Fruit fly (Drosophila melanogaster) whole organism, embryonic: Measurements from ENCODE around the gene Try29F.

Experiments used
- Aef1 ChIP-seq: fragments of 200-800 bp; sonication (Bioruptor generic); IDR thresholded peaks from 3 replicates; pipeline ENCODE4 v1.3.6; 2022; ENCODE audit warnings: missing biosample characterization, missing genetic modification characterization
- Atf3 ChIP-seq: fragments of 200-800 bp; sonication (Bioruptor generic); optimal IDR thresholded peaks from 3 replicates; lab custom pipeline; 2016; ENCODE audit warnings: missing biosample characterization, missing genetic modification characterization
- C15 ChIP-seq: fragments of 200-800 bp; sonication (Bioruptor generic); IDR thresholded peaks from 3 replicates; pipeline ENCODE4 v1.3.6; 2022; ENCODE audit warnings: missing biosample characterization, missing genetic modification characterization
- CG10274 ChIP-seq: fragments of 200-800 bp; sonication (Bioruptor generic); optimal IDR thresholded peaks from 3 replicates; lab custom pipeline; 2017; ENCODE audit warnings: missing biosample characterization, mild to moderate bottlenecking, missing genetic modification characterization
- CG10654 ChIP-seq: fragments of 200-800 bp; sonication (Bioruptor generic); optimal IDR thresholded peaks from 2 replicates; lab custom pipeline; 2016; ENCODE audit warnings: missing biosample characterization, missing genetic modification characterization
- CG10959 ChIP-seq: fragments of 200-800 bp; sonication (Bioruptor generic); IDR thresholded peaks from 2 replicates; pipeline ENCODE4 v1.3.6; 2022; ENCODE audit warnings: missing biosample characterization, missing genetic modification characterization
- CG11696 ChIP-seq: fragments of 200-800 bp; sonication (Bioruptor generic); IDR thresholded peaks from 2 replicates; pipeline ENCODE4 v1.3.6; 2022; ENCODE audit warnings: missing biosample characterization, missing genetic modification characterization
- CG12299 ChIP-seq: fragments of 200-800 bp; sonication (Bioruptor generic); optimal IDR thresholded peaks from 2 replicates; lab custom pipeline; 2018; ENCODE audit warnings: missing biosample characterization, mild to moderate bottlenecking, missing genetic modification characterization
- CG12744 ChIP-seq: fragments of 200-800 bp; sonication (Bioruptor generic); optimal IDR thresholded peaks from 2 replicates; lab custom pipeline; 2016; ENCODE audit warnings: missing biosample characterization, missing genetic modification characterization
- CG2120 ChIP-seq: fragments of 200-800 bp; sonication (Bioruptor generic); optimal IDR thresholded peaks from 3 replicates; lab custom pipeline; 2016; ENCODE audit warnings: missing biosample characterization, missing genetic modification characterization
- CG3065 ChIP-seq: fragments of 200-800 bp; sonication (Bioruptor generic); optimal IDR thresholded peaks from 2 replicates; lab custom pipeline; 2016; ENCODE audit warnings: missing biosample characterization, missing genetic modification characterization
- CG43689 ChIP-seq: fragments of 200-800 bp; sonication (Bioruptor generic); IDR thresholded peaks from 2 replicates; pipeline ENCODE4 v1.3.6; 2022; ENCODE audit warnings: missing biosample characterization, missing genetic modification characterization
- CG4854 ChIP-seq: fragments of 200-800 bp; sonication (Bioruptor generic); optimal IDR thresholded peaks from 2 replicates; lab custom pipeline; 2016; ENCODE audit warnings: missing biosample characterization, missing genetic modification characterization, inconsistent platforms
- CG7372 ChIP-seq: fragments of 200-800 bp; sonication (Bioruptor generic); IDR thresholded peaks from 2 replicates; pipeline ENCODE4 v1.3.6; 2022; ENCODE audit warnings: missing biosample characterization, missing genetic modification characterization
- CoRest ChIP-seq: fragments of 200-800 bp; sonication (Bioruptor generic); optimal IDR thresholded peaks from 3 replicates; lab custom pipeline; 2018; ENCODE audit warnings: missing biosample characterization, mild to moderate bottlenecking, missing genetic modification characterization, moderate library complexity
- Dad ChIP-seq: fragments of 200-800 bp; sonication (Bioruptor generic); optimal IDR thresholded peaks from 3 replicates; lab custom pipeline; 2016; ENCODE audit warnings: missing biosample characterization, missing genetic modification characterization
- Dll ChIP-seq: fragments of 200-800 bp; sonication (Bioruptor generic); IDR thresholded peaks from 4 replicates; pipeline ENCODE4 v1.3.6; 2022; ENCODE audit warnings: missing biosample characterization, missing genetic modification characterization; ENCODE audit not compliant: partially characterized antibody
- HLH3B ChIP-seq: fragments of 200-800 bp; sonication (Bioruptor generic); IDR thresholded peaks from 2 replicates; pipeline ENCODE4 v1.3.6; 2022; ENCODE audit warnings: missing biosample characterization, missing genetic modification characterization
- HLH54F ChIP-seq: fragments of 200-800 bp; sonication (Bioruptor generic); optimal IDR thresholded peaks from 3 replicates; lab custom pipeline; 2016; ENCODE audit warnings: missing biosample characterization, missing genetic modification characterization
- Hey ChIP-seq: fragments of 200-800 bp; sonication (Bioruptor generic); optimal IDR thresholded peaks from 3 replicates; lab custom pipeline; 2018; ENCODE audit warnings: missing biosample characterization, mild to moderate bottlenecking, missing genetic modification characterization
- HmgD ChIP-seq: fragments of 200-800 bp; sonication (Bioruptor generic); optimal IDR thresholded peaks from 3 replicates; lab custom pipeline; 2016; ENCODE audit warnings: missing biosample characterization, missing genetic modification characterization
- Hr78 ChIP-seq, 2 experiments: fragments of 200-800 bp in 1 of 2; fragments of >200 bp in 1 of 2; sonication (Bioruptor generic) in 1 of 2; optimal IDR thresholded peaks; 2 replicates each; lab custom pipeline; 2017 to 2019; ENCODE audit warnings: missing biosample characterization in 2 of 2, missing genetic modification characterization in 2 of 2, mild to moderate bottlenecking in 1 of 2, moderate library complexity in 1 of 2
- Oli ChIP-seq: fragments of 200-800 bp; sonication (Bioruptor generic); optimal IDR thresholded peaks from 2 replicates; lab custom pipeline; 2018; ENCODE audit warnings: missing biosample characterization, mild to moderate bottlenecking, missing genetic modification characterization, moderate library complexity
- Pdp1 ChIP-seq, 2 experiments: fragments of 200-800 bp; sonication (Bioruptor generic); optimal IDR thresholded peaks; 3 replicates each; lab custom pipeline; 2016; ENCODE audit warnings: missing biosample characterization in 2 of 2, missing genetic modification characterization in 2 of 2, mild to moderate bottlenecking in 1 of 2, moderate library complexity in 1 of 2
- Ptx1 ChIP-seq: fragments of 200-800 bp; sonication (Bioruptor generic); IDR thresholded peaks from 2 replicates; pipeline ENCODE4 v1.3.6; 2022; ENCODE audit warnings: missing biosample characterization, missing genetic modification characterization
- Trl ChIP-seq, 3 experiments: fragments of >200 bp in 2 of 3; fragments of 200-800 bp in 1 of 3; sonication (Bioruptor generic) in 1 of 3; optimal IDR thresholded peaks; 2 replicates in 1 of 3; 3 replicates in 2 of 3; lab custom pipeline; 2016 to 2017; ENCODE audit warnings: missing biosample characterization in 1 of 3, missing genetic modification characterization in 1 of 3
- az2 ChIP-seq: fragments of 200-800 bp; sonication (Bioruptor generic); optimal IDR thresholded peaks from 3 replicates; lab custom pipeline; 2016; ENCODE audit warnings: missing biosample characterization, missing genetic modification characterization
- bab2 ChIP-seq: fragments of 200-800 bp; sonication (Bioruptor generic); optimal IDR thresholded peaks from 2 replicates; lab custom pipeline; 2016; ENCODE audit warnings: missing biosample characterization, missing genetic modification characterization
- btn ChIP-seq: fragments of 200-800 bp; sonication (Bioruptor generic); optimal IDR thresholded peaks from 2 replicates; lab custom pipeline; 2016; ENCODE audit warnings: missing biosample characterization, missing genetic modification characterization
- cwo ChIP-seq: fragments of 200-800 bp; sonication (Bioruptor generic); optimal IDR thresholded peaks from 3 replicates; lab custom pipeline; 2017; ENCODE audit warnings: missing biosample characterization, missing genetic modification characterization, mild to moderate bottlenecking, moderate library complexity, missing genetic modification reagents
- danr ChIP-seq: fragments of 200-800 bp; sonication (Bioruptor generic); IDR thresholded peaks from 2 replicates; pipeline ENCODE4 v1.3.6; 2022; ENCODE audit warnings: missing biosample characterization, missing genetic modification characterization
- dmrt11E ChIP-seq: fragments of 200-800 bp; sonication (Bioruptor generic); optimal IDR thresholded peaks from 3 replicates; lab custom pipeline; 2018; ENCODE audit warnings: missing biosample characterization, mild to moderate bottlenecking, missing genetic modification characterization, moderate library complexity
- esg ChIP-seq: fragments of 200-800 bp; sonication (Bioruptor generic); conservative IDR thresholded peaks from 2 replicates; pipeline ENCODE4 v1.3.6; 2022; ENCODE audit warnings: missing biosample characterization, missing genetic modification characterization
- fd102C ChIP-seq: fragments of 200-800 bp; sonication (Bioruptor generic); optimal IDR thresholded peaks from 2 replicates; lab custom pipeline; 2018; ENCODE audit warnings: missing biosample characterization, mild to moderate bottlenecking, missing genetic modification characterization, moderate library complexity
- fru ChIP-seq: fragments of >200 bp; optimal IDR thresholded peaks from 2 replicates; lab custom pipeline; 2017
- gsb-n ChIP-seq: fragments of 200-800 bp; sonication (Bioruptor generic); optimal IDR thresholded peaks from 3 replicates; lab custom pipeline; 2018; ENCODE audit warnings: missing biosample characterization, mild to moderate bottlenecking, missing genetic modification characterization
- h ChIP-seq: fragments of >200 bp; optimal IDR thresholded peaks from 2 replicates; lab custom pipeline; 2017
- jumu ChIP-seq: fragments of 200-800 bp; sonication (Bioruptor generic); optimal IDR thresholded peaks from 3 replicates; lab custom pipeline; 2016; ENCODE audit warnings: missing biosample characterization, missing genetic modification characterization
- knrl ChIP-seq: fragments of 200-800 bp; sonication (Bioruptor generic); IDR thresholded peaks from 3 replicates; pipeline ENCODE4 v1.3.6; 2022; ENCODE audit warnings: missing biosample characterization, missing genetic modification characterization; ENCODE audit not compliant: partially characterized antibody
- lmd ChIP-seq: fragments of 200-800 bp; sonication (Bioruptor generic); IDR thresholded peaks from 2 replicates; pipeline ENCODE4 v1.3.6; 2022; ENCODE audit warnings: missing biosample characterization, missing genetic modification characterization
- lov ChIP-seq, 2 experiments: fragments of 200-800 bp in 1 of 2; fragments of >200 bp in 1 of 2; sonication (Bioruptor generic) in 1 of 2; IDR thresholded peaks in 1 of 2; optimal IDR thresholded peaks in 1 of 2; 2 replicates in 1 of 2; 3 replicates in 1 of 2; pipeline versions ENCODE4 v1.3.6 to Lab custom; 2017 to 2022; ENCODE audit warnings: missing biosample characterization in 1 of 2, missing genetic modification characterization in 1 of 2
- mirr ChIP-seq: fragments of 200-800 bp; sonication (Bioruptor generic); optimal IDR thresholded peaks from 3 replicates; lab custom pipeline; 2018; ENCODE audit warnings: missing biosample characterization, mild to moderate bottlenecking, missing genetic modification characterization
- nerfin-2 ChIP-seq: fragments of 200-800 bp; sonication (Bioruptor generic); IDR thresholded peaks from 2 replicates; pipeline ENCODE4 v1.3.6; 2022; ENCODE audit warnings: missing biosample characterization, missing genetic modification characterization; ENCODE audit not compliant: partially characterized antibody
- psq ChIP-seq: fragments of 200-800 bp; sonication (Bioruptor generic); optimal IDR thresholded peaks from 2 replicates; lab custom pipeline; 2017; ENCODE audit warnings: missing biosample characterization, missing genetic modification characterization
- sim ChIP-seq: fragments of 200-800 bp; sonication (Bioruptor generic); IDR thresholded peaks from 2 replicates; pipeline ENCODE4 v1.3.6; 2022; ENCODE audit warnings: missing biosample characterization, missing genetic modification characterization
- slou ChIP-seq: fragments of 200-800 bp; sonication (Bioruptor generic); optimal IDR thresholded peaks from 3 replicates; lab custom pipeline; 2016; ENCODE audit warnings: missing biosample characterization, missing genetic modification characterization
- tna ChIP-seq: fragments of 200-800 bp; sonication (Bioruptor generic); IDR thresholded peaks from 2 replicates; pipeline ENCODE4 v1.3.6; 2022; ENCODE audit warnings: missing biosample characterization, missing genetic modification characterization; ENCODE audit not compliant: partially characterized antibody
- ttk ChIP-seq: fragments of 200-800 bp; sonication (Bioruptor generic); IDR thresholded peaks from 2 replicates; pipeline ENCODE4 v2.1.2; 2022; ENCODE audit warnings: missing biosample characterization, missing genetic modification characterization
- vnd ChIP-seq: fragments of 200-800 bp; sonication (Bioruptor generic); IDR thresholded peaks from 3 replicates; pipeline ENCODE4 v1.3.6; 2022; ENCODE audit warnings: missing biosample characterization, missing genetic modification characterization; ENCODE audit not compliant: partially characterized antibody

Try29F gene

DNA sequence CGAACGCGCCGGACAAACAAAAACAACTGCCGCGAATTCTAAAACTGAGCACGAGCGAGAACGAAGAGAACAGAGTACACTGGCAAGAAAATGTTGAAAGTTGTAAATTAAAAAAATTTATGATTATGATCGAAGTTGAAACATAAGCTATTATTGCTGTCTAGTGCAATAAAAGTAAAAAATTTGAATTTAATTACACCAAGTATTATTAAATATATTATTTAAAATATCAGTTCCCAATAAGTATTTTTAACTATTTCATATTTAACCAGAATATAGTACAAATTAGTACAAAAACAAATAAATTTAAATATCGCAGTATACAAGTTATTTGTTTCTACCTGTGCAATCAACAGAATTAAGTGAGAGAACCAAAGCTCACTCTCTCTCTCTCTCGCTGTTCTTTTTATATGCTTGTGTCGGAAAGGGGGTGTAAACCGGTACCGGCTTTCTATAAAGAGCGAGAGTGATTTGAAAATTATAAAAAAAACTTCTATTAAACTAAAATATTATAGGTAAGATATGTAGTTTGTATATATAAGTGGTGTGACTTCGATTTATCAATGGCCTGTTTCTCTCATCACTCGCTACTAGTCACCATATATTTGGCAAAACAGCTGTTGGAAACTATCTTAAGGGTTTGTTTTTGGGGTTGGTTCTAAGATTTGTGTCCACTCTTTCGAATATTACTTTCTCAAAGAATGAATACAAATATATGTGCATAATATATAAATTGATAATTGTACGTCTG lies 47.0 kb upstream of the Try29F start, which contains the start of gene C1GalTA (continued):
- peak; percentile 9 for TF ChIP-seq jumu (GFP tag; lab: Kevin White, UChicago)
- TF ChIP-seq sim (GFP tag; lab: Robert Waterston, UW): peak; percentile 96
- TF ChIP-seq C15: peak; percentile 83; the same call in 2 of the 3 replicates
- peak; percentile 79 to 92 for TF ChIP-seq Trl (optimal IDR thresholded peaks at IDR 0.05; lab: Kevin White, UChicago)
- TF ChIP-seq Trl (GFP tag; optimal IDR thresholded peaks at IDR 0.05; lab: Kevin White, UChicago): peak; percentile 67
- peak; percentile 77 for TF ChIP-seq Hey
- peak; percentile 98 for TF ChIP-seq Oli (tag; lab: Kevin White, UChicago)
- peak; percentile 63 to 74 for TF ChIP-seq Pdp1 (GFP tag; optimal IDR thresholded peaks at IDR 0.05; lab: Kevin White, UChicago)
- no peak; the same call in 1 of the 2 replicates for TF ChIP-seq CG43689 (GFP tag; lab: Robert Waterston, UW)
- peak; percentile 76 for TF ChIP-seq Dad (GFP tag; lab: Kevin White, UChicago)
- TF ChIP-seq CG7372 (GFP tag; lab: Robert Waterston, UW): peak; percentile 95
- peak; percentile 100 for TF ChIP-seq CoRest (tag; lab: Kevin White, UChicago)
- no peak for TF ChIP-seq Dll
- no peak for TF ChIP-seq lov (optimal IDR thresholded peaks at IDR 0.05; lab: Kevin White, UChicago)
- no peak; the same call in 1 of the 3 replicates for TF ChIP-seq lov (GFP tag; IDR thresholded peaks at IDR 0.05; lab: Robert Waterston, UW)
- peak; percentile 98 for TF ChIP-seq dmrt11E
- no peak for TF ChIP-seq tna
- TF ChIP-seq btn: no peak
- peak; percentile 94 for TF ChIP-seq slou (GFP tag; lab: Kevin White, UChicago)
- peak; percentile 99 for TF ChIP-seq gsb-n
- no peak for TF ChIP-seq CG12744 (GFP tag; lab: Kevin White, UChicago)
- no peak for TF ChIP-seq fd102C (GFP tag; lab: Kevin White, UChicago)
- peak; percentile 97 for TF ChIP-seq lmd (GFP tag; lab: Robert Waterston, UW)
- peak; percentile 96 for TF ChIP-seq ttk (GFP tag; lab: Robert Waterston, UW)
- TF ChIP-seq mirr (GFP tag; lab: Kevin White, UChicago): peak; percentile 62
- TF ChIP-seq CG10959 (GFP tag; lab: Robert Waterston, UW): peak; percentile 72
- no peak for TF ChIP-seq fru (lab: Kevin White, UChicago)
- TF ChIP-seq bab2 (GFP tag; lab: Kevin White, UChicago): peak; percentile 64
- TF ChIP-seq az2: peak; percentile 94
- peak; percentile 89 for TF ChIP-seq CG2120 (GFP tag; lab: Kevin White, UChicago)
- TF ChIP-seq CG11696 (GFP tag; lab: Robert Waterston, UW): peak; percentile 90
- no peak for TF ChIP-seq vnd (GFP tag; lab: Robert Waterston, UW)
- TF ChIP-seq HLH54F (GFP tag; lab: Kevin White, UChicago): peak; percentile 48
- TF ChIP-seq Atf3 (GFP tag; lab: Kevin White, UChicago): no peak
- no peak for TF ChIP-seq HmgD
- TF ChIP-seq CG12299: peak; percentile 98
- TF ChIP-seq Aef1: peak; percentile 91
- no peak for TF ChIP-seq h (lab: Kevin White, UChicago)
- peak; percentile 94 for TF ChIP-seq CG10654 (GFP tag; lab: Kevin White, UChicago)
- peak; percentile 87 for TF ChIP-seq CG3065
- peak; percentile 49 for TF ChIP-seq CG4854 (GFP tag; lab: Kevin White, UChicago)
- TF ChIP-seq HLH3B: peak; percentile 94
- TF ChIP-seq danr (GFP tag; lab: Robert Waterston, UW): peak; percentile 85
- TF ChIP-seq nerfin-2: no peak
- peak; percentile 92 for TF ChIP-seq esg
- peak; percentile 80 for TF ChIP-seq psq (GFP tag; lab: Kevin White, UChicago)
- TF ChIP-seq knrl (GFP tag; lab: Robert Waterston, UW): no peak
- peak; percentile 86 for TF ChIP-seq CG10274 (GFP tag; lab: Kevin White, UChicago)
- TF ChIP-seq cwo (GFP tag; lab: Kevin White, UChicago): peak; percentile 98
- peak; percentile 98 for TF ChIP-seq Ptx1 (GFP tag; lab: Robert Waterston, UW)
- peak in 1 of 2 experiments; percentile 94 for TF ChIP-seq Hr78 (GFP tag; optimal IDR thresholded peaks at IDR 0.05; lab: Kevin White, UChicago)
